Fruit fly (Drosophila melanogaster) S2 (cell line): ENCODE data around the gene CG42637.

Experiments
- CG8478 ChIP-seq: fragments of >200 bp; optimal IDR thresholded peaks from 2 replicates; lab custom pipeline; 2018
- CTCF ChIP-seq, 2 experiments: fragments of >200 bp; optimal IDR thresholded peaks; 2 replicates each; lab custom pipeline; 2018

DNA sequence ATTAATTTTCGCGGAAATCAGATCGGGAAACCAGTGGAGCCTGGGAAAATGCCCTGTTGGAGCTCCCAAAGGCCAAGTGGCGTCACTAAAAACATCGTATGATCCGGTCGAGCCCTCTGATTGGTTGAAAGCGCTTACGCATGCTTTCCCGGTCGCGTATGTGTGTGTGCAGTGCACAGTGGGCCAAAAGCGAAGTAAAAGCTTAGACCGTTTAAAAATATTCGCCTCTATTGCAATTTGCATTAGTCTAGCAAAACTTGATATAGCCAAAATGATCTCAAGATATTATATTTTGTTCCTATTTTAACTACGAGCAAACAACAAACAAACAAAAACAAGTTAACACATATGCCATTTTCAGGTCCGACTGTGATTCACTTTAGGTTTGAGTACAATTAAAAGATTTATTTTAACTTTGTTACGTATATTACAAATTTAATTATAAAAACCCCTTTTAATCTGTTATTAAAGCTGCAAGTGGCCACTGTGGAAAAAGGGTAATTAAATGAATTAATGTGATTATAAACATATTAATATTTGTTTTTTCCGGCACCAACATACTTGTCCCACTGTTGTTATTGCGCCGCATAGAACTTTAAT is 934 bp upstream of the CG42637 start:
- TF ChIP-seq CTCF (optimal IDR thresholded peaks at IDR 0.05; lab: Kevin White, UChicago) (no peak), CG8478 (lab: Kevin White, UChicago) (no peak)
